Worm (Caenorhabditis elegans) whole organism, L4 larva: ENCODE measurements around the gene ceh-54.

Source experiments
- Y105C5A.15 ChIP-seq: fragments of 200-800 bp; sonication (Bioruptor generic); IDR thresholded peaks from 2 replicates; pipeline ENCODE4 v1.3.6; 2022; ENCODE audit warnings: missing genetic modification characterization, missing compliant biosample characterization
- ceh-44 ChIP-seq: fragments of 200-800 bp; sonication (Bioruptor generic); IDR thresholded peaks from 2 replicates; pipeline ENCODE4 v1.3.6; 2022; ENCODE audit warnings: missing genetic modification reagents, missing genetic modification characterization, missing compliant biosample characterization
- lin-13 ChIP-seq: fragments of 150-350 bp; optimal IDR thresholded peaks from 2 replicates; lab custom pipeline; 2014; ENCODE audit warnings: missing biosample characterization, missing genetic modification reagents, missing genetic modification characterization
- lin-39 ChIP-seq: fragments of 150-350 bp; optimal IDR thresholded peaks from 2 replicates; lab custom pipeline; 2014; ENCODE audit warnings: missing biosample characterization, missing genetic modification reagents, missing genetic modification characterization
- mep-1 ChIP-seq: fragments of 150-350 bp; sonication (generic microtip); optimal IDR thresholded peaks from 3 replicates; lab custom pipeline; 2014; ENCODE audit warnings: missing biosample characterization, missing genetic modification characterization
- mxl-2 ChIP-seq: fragments of 200-800 bp; sonication (Bioruptor generic); conservative IDR thresholded peaks from 2 replicates; pipeline ENCODE4 v1.3.6; 2022; ENCODE audit warnings: missing genetic modification reagents, missing genetic modification characterization, missing compliant biosample characterization
- nhr-237 ChIP-seq: sonication (generic microtip); optimal IDR thresholded peaks from 2 replicates; lab custom pipeline; 2017; ENCODE audit warnings: missing biosample characterization, missing genetic modification characterization
- pha-4 ChIP-seq, 2 experiments: fragments of 150-350 bp in 1 of 2; fragments of 200-800 bp in 1 of 2; sonication (Bioruptor generic) in 1 of 2; IDR thresholded peaks in 1 of 2; optimal IDR thresholded peaks in 1 of 2; 2 replicates each; pipeline versions ENCODE4 v1.3.6 to Lab custom; 2014 to 2022; ENCODE audit warnings: missing genetic modification characterization in 2 of 2, missing genetic modification reagents in 2 of 2, missing biosample characterization in 1 of 2, missing compliant biosample characterization in 1 of 2
- rbr-2 ChIP-seq: sonication (generic microtip); optimal IDR thresholded peaks from 2 replicates; lab custom pipeline; 2016; ENCODE audit warnings: missing genotype, missing genetic modification characterization, missing compliant biosample characterization
- zag-1 ChIP-seq: fragments of 150-350 bp; optimal IDR thresholded peaks from 2 replicates; lab custom pipeline; 2014; ENCODE audit warnings: missing biosample characterization, missing genetic modification characterization
- zip-2 ChIP-seq: fragments of 150-350 bp; optimal IDR thresholded peaks from 2 replicates; lab custom pipeline; 2014; ENCODE audit warnings: missing biosample characterization, missing genetic modification characterization

ce11 chrX:6169252-6169651 is 24.8 kb downstream of the ceh-54 start, which contains the start of gene T25B2.2:
- TF ChIP-seq zip-2 (no peak), ceh-44 (GFP tag; lab: Robert Waterston, UW) (no peak), zag-1 (tag; lab: Kevin White, UChicago) (no peak), mxl-2 (GFP tag; lab: Robert Waterston, UW) (no peak), lin-39 (tag; lab: Kevin White, UChicago) (no peak), lin-13 (GFP tag; lab: Kevin White, UChicago) (no peak), rbr-2 (tag; lab: Kevin White, UChicago) (no peak), pha-4 (GFP tag; IDR thresholded peaks at IDR 0.05; lab: Robert Waterston, UW) (no peak), pha-4 (tag; optimal IDR thresholded peaks at IDR 0.05; lab: Kevin White, UChicago) (no peak), Y105C5A.15 (GFP tag; lab: Robert Waterston, UW) (no peak), mep-1 (tag; lab: Kevin White, UChicago) (no peak), nhr-237 (tag; lab: Kevin White, UChicago) (no peak)
